Worm (Caenorhabditis elegans) whole organism, mixed stage, embryonic: ENCODE results near the gene F33G12.7.

Source experiments
- lin-13 ChIP-seq: fragments of 150-350 bp; optimal IDR thresholded peaks from 2 replicates; lab custom pipeline; 2014; ENCODE audit warnings: missing biosample characterization, missing genetic modification characterization
- mep-1 ChIP-seq: fragments of 150-350 bp; optimal IDR thresholded peaks from 2 replicates; lab custom pipeline; 2017; ENCODE audit warnings: missing biosample characterization, missing genetic modification reagents, missing genetic modification characterization, inconsistent platforms
- nhr-12 ChIP-seq: fragments of 150-350 bp; optimal IDR thresholded peaks from 2 replicates; lab custom pipeline; 2014; ENCODE audit warnings: missing biosample characterization, missing genetic modification characterization
- nhr-237 ChIP-seq: fragments of 150-350 bp; optimal IDR thresholded peaks from 2 replicates; lab custom pipeline; 2014; ENCODE audit warnings: missing biosample characterization, missing genetic modification characterization
- nhr-76 ChIP-seq: sonication (generic microtip); optimal IDR thresholded peaks from 2 replicates; lab custom pipeline; 2017; ENCODE audit warnings: missing biosample characterization, missing genetic modification characterization
- unc-62 ChIP-seq: fragments of 150-350 bp; optimal IDR thresholded peaks from 2 replicates; lab custom pipeline; 2014; ENCODE audit warnings: missing biosample characterization, missing genetic modification reagents, missing genetic modification characterization
- ztf-11 ChIP-seq: fragments of 150-350 bp; optimal IDR thresholded peaks from 2 replicates; lab custom pipeline; 2014; ENCODE audit warnings: missing biosample characterization, missing genetic modification characterization

- TF ChIP-seq unc-62 (GFP tag; lab: Kevin White, UChicago) (no peak), nhr-237 (tag; lab: Kevin White, UChicago) (no peak), lin-13 (tag; lab: Kevin White, UChicago) (no peak), ztf-11 (no peak), mep-1 (tag; lab: Kevin White, UChicago) (no peak), nhr-12 (tag; lab: Kevin White, UChicago) (no peak), nhr-76 (tag; lab: Kevin White, UChicago) (no peak)
These were observed 26.1 kb downstream of the F33G12.7 start, which contains the start of gene F59A6.2 for ce11 chrII:5014399-5014798.
